Worm (Caenorhabditis elegans): ENCODE data around the gene C27F2.9.

DNA sequence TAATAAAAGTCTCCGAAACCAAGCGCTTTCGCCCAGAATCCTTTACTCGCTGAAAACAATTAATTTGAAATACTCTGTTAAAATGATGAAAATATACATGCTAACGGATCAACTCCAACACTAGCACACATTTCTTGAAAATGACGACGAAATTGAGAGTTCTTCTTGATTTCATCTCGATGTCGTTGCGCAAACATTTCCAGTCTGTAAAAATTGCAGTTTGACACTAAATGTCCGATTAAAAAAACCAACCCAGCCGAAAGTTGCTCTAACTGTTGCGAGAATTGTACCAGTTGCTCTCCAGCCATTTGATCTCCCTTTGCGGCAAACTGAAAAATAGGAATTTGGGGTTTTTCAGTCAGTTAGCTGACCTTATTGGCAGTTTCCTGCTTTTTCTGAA, 1.6 kb downstream of the C27F2.9 start:
- TF ChIP-seq nhr-11 (tag; optimal IDR thresholded peaks at IDR 0.05) (no peak), nhr-28 (tag; optimal IDR thresholded peaks at IDR 0.05) (no peak), lin-15B (tag; optimal IDR thresholded peaks at IDR 0.05) (no peak), mxl-3 (GFP tag; optimal IDR thresholded peaks at IDR 0.05) (no peak), zag-1 (tag; optimal IDR thresholded peaks at IDR 0.05) (no peak), unc-39 (tag; optimal IDR thresholded peaks at IDR 0.05) (no peak), F26F4.8 (GFP tag; conservative IDR thresholded peaks at IDR 0.05) (no peak), ceh-28 (tag; optimal IDR thresholded peaks at IDR 0.05) (no peak), snpc-1.2 (GFP tag; IDR thresholded peaks at IDR 0.05) (no peak), R02D3.7 (tag; optimal IDR thresholded peaks at IDR 0.05) (no peak), nhr-77 (tag; optimal IDR thresholded peaks at IDR 0.05) (no peak), dpl-1 (GFP tag; optimal IDR thresholded peaks at IDR 0.05) (no peak)

Data from whole organism, L4 larva.